Fruit fly (Drosophila melanogaster) whole organism, embryonic: ENCODE results near the gene APC4.

Experiments
- Antp ChIP-seq: fragments of 200-800 bp; sonication (Bioruptor generic); optimal IDR thresholded peaks from 3 replicates; lab custom pipeline; 2016; ENCODE audit warnings: missing biosample characterization, missing genetic modification characterization
- Bdp1 ChIP-seq: fragments of 200-800 bp; sonication (Bioruptor generic); optimal IDR thresholded peaks from 3 replicates; lab custom pipeline; 2016; ENCODE audit warnings: missing biosample characterization, missing genetic modification characterization
- CG10209 ChIP-seq: fragments of 200-800 bp; sonication (Bioruptor generic); optimal IDR thresholded peaks from 3 replicates; lab custom pipeline; 2017; ENCODE audit warnings: missing biosample characterization, mild to moderate bottlenecking, missing genetic modification characterization, missing genetic modification reagents
- CG10543 ChIP-seq: fragments of 200-800 bp; sonication (Bioruptor generic); optimal IDR thresholded peaks from 3 replicates; lab custom pipeline; 2017; ENCODE audit warnings: missing biosample characterization, mild to moderate bottlenecking, missing genetic modification characterization, moderate library complexity
- CG12071 ChIP-seq: fragments of 200-800 bp; sonication (Bioruptor generic); optimal IDR thresholded peaks from 3 replicates; lab custom pipeline; 2018; ENCODE audit warnings: missing biosample characterization, mild to moderate bottlenecking, missing genetic modification characterization
- CG12942 ChIP-seq: fragments of 200-800 bp; sonication (Bioruptor generic); optimal IDR thresholded peaks from 3 replicates; lab custom pipeline; 2016; ENCODE audit warnings: missing biosample characterization, missing genetic modification characterization
- CG13296 ChIP-seq: fragments of 200-800 bp; sonication (Bioruptor generic); optimal IDR thresholded peaks from 3 replicates; lab custom pipeline; 2018; ENCODE audit warnings: missing biosample characterization, mild to moderate bottlenecking, missing genetic modification characterization
- CG13894 ChIP-seq: fragments of 200-800 bp; sonication (Bioruptor generic); optimal IDR thresholded peaks from 3 replicates; lab custom pipeline; 2018; ENCODE audit warnings: missing biosample characterization, mild to moderate bottlenecking, missing genetic modification characterization, moderate library complexity
- CG17385 ChIP-seq: fragments of 200-800 bp; sonication (Bioruptor generic); optimal IDR thresholded peaks from 3 replicates; lab custom pipeline; 2018; ENCODE audit warnings: missing biosample characterization, mild to moderate bottlenecking, missing genetic modification characterization
- CG17912 ChIP-seq: fragments of 200-800 bp; sonication (Bioruptor generic); optimal IDR thresholded peaks from 2 replicates; lab custom pipeline; 2018; ENCODE audit warnings: missing biosample characterization, mild to moderate bottlenecking, missing genetic modification characterization
- CG18619 ChIP-seq: fragments of 200-800 bp; sonication (Bioruptor generic); optimal IDR thresholded peaks from 3 replicates; lab custom pipeline; 2017; ENCODE audit warnings: missing biosample characterization, mild to moderate bottlenecking, missing genetic modification characterization
- CG34376 ChIP-seq: fragments of 200-800 bp; sonication (Bioruptor generic); optimal IDR thresholded peaks from 2 replicates; lab custom pipeline; 2018; ENCODE audit warnings: missing biosample characterization, mild to moderate bottlenecking, missing genetic modification characterization
- CG7271 ChIP-seq: fragments of 200-800 bp; sonication (Bioruptor generic); optimal IDR thresholded peaks from 2 replicates; lab custom pipeline; 2018; ENCODE audit warnings: missing biosample characterization, mild to moderate bottlenecking, missing genetic modification characterization, moderate library complexity
- CG8281 ChIP-seq: fragments of 200-800 bp; sonication (Bioruptor generic); optimal IDR thresholded peaks from 2 replicates; lab custom pipeline; 2018; ENCODE audit warnings: missing biosample characterization, mild to moderate bottlenecking, missing genetic modification characterization, moderate library complexity
- CG8944 ChIP-seq: fragments of 200-800 bp; sonication (Bioruptor generic); optimal IDR thresholded peaks from 3 replicates; lab custom pipeline; 2016; ENCODE audit warnings: missing biosample characterization, missing genetic modification characterization
- CG9817 ChIP-seq: fragments of 200-800 bp; sonication (Bioruptor generic); optimal IDR thresholded peaks from 2 replicates; lab custom pipeline; 2018; ENCODE audit warnings: missing biosample characterization, mild to moderate bottlenecking, missing genetic modification characterization, moderate library complexity
- CHES-1-like ChIP-seq: fragments of 200-800 bp; sonication (Bioruptor generic); optimal IDR thresholded peaks from 2 replicates; lab custom pipeline; 2016; ENCODE audit warnings: missing biosample characterization, missing genetic modification characterization
- CTCF ChIP-seq: fragments of 200-800 bp; sonication (Bioruptor generic); optimal IDR thresholded peaks from 2 replicates; lab custom pipeline; 2017; ENCODE audit warnings: missing biosample characterization, mild to moderate bottlenecking, missing genetic modification characterization, moderate library complexity
- Dll ChIP-seq: fragments of 200-800 bp; sonication (Bioruptor generic); IDR thresholded peaks from 4 replicates; pipeline ENCODE4 v1.3.6; 2022; ENCODE audit warnings: missing biosample characterization, missing genetic modification characterization; ENCODE audit not compliant: partially characterized antibody
- Doc2 ChIP-seq: fragments of 200-800 bp; sonication (Bioruptor generic); IDR thresholded peaks from 2 replicates; pipeline ENCODE4 v1.3.6; 2022; ENCODE audit warnings: missing biosample characterization, missing genetic modification characterization
- H15 ChIP-seq: fragments of 200-800 bp; sonication (Bioruptor generic); IDR thresholded peaks from 3 replicates; pipeline ENCODE4 v1.3.6; 2022; ENCODE audit warnings: missing biosample characterization, missing genetic modification characterization
- Hsf ChIP-seq: fragments of 200-800 bp; sonication (Bioruptor generic); optimal IDR thresholded peaks from 3 replicates; lab custom pipeline; 2016; ENCODE audit warnings: missing biosample characterization, missing genetic modification characterization
- Lhr ChIP-seq: fragments of 200-800 bp; sonication (Bioruptor generic); optimal IDR thresholded peaks from 3 replicates; lab custom pipeline; 2017; ENCODE audit warnings: mild to moderate bottlenecking, missing biosample characterization, missing genetic modification reagents, missing genetic modification characterization
- NFAT ChIP-seq: fragments of 200-800 bp; sonication (Bioruptor generic); IDR thresholded peaks from 2 replicates; pipeline ENCODE4 v1.3.6; 2022; ENCODE audit warnings: missing biosample characterization, missing genetic modification characterization
- Taf1 ChIP-seq: fragments of 200-800 bp; sonication (Bioruptor generic); IDR thresholded peaks from 2 replicates; pipeline ENCODE4 v1.3.6; 2022; ENCODE audit warnings: missing biosample characterization, missing genetic modification characterization
- abd-A ChIP-seq: fragments of 200-800 bp; sonication (Bioruptor generic); optimal IDR thresholded peaks from 3 replicates; lab custom pipeline; 2019; ENCODE audit warnings: missing biosample characterization, mild to moderate bottlenecking, missing genetic modification characterization, moderate library complexity
- amos ChIP-seq: fragments of 200-800 bp; sonication (Bioruptor generic); IDR thresholded peaks from 2 replicates; pipeline ENCODE4 v1.3.6; 2022; ENCODE audit warnings: missing biosample characterization, missing genetic modification characterization; ENCODE audit not compliant: partially characterized antibody
- bab2 ChIP-seq: fragments of 200-800 bp; sonication (Bioruptor generic); optimal IDR thresholded peaks from 2 replicates; lab custom pipeline; 2016; ENCODE audit warnings: missing biosample characterization, missing genetic modification characterization
- bsh ChIP-seq, 2 experiments: fragments of 200-800 bp; sonication (Bioruptor generic); optimal IDR thresholded peaks; 2 replicates each; lab custom pipeline; 2017 to 2018; ENCODE audit warnings: mild to moderate bottlenecking in 2 of 2, missing biosample characterization in 2 of 2, missing genetic modification characterization in 2 of 2, moderate library complexity in 1 of 2
- cad ChIP-seq: fragments of >200 bp; optimal IDR thresholded peaks from 2 replicates; lab custom pipeline; 2017; ENCODE audit warnings: missing biosample characterization, missing genetic modification characterization
- fd96Cb ChIP-seq: fragments of 200-800 bp; sonication (Bioruptor generic); optimal IDR thresholded peaks from 2 replicates; lab custom pipeline; 2018; ENCODE audit warnings: missing biosample characterization, mild to moderate bottlenecking, missing genetic modification characterization, moderate library complexity
- gcm2 ChIP-seq: fragments of 200-800 bp; sonication (Bioruptor generic); optimal IDR thresholded peaks from 2 replicates; lab custom pipeline; 2016; ENCODE audit warnings: missing biosample characterization, missing genetic modification characterization
- ken ChIP-seq: fragments of 200-800 bp; sonication (Bioruptor generic); IDR thresholded peaks from 3 replicates; pipeline ENCODE4 v1.3.6; 2022; ENCODE audit warnings: missing biosample characterization, missing genetic modification characterization
- nerfin-2 ChIP-seq: fragments of 200-800 bp; sonication (Bioruptor generic); IDR thresholded peaks from 2 replicates; pipeline ENCODE4 v1.3.6; 2022; ENCODE audit warnings: missing biosample characterization, missing genetic modification characterization; ENCODE audit not compliant: partially characterized antibody
- nom ChIP-seq: fragments of 200-800 bp; sonication (Bioruptor generic); optimal IDR thresholded peaks from 2 replicates; lab custom pipeline; 2017; ENCODE audit warnings: missing biosample characterization, missing genetic modification characterization, mild to moderate bottlenecking, moderate library complexity, missing genetic modification reagents
- pros ChIP-seq: fragments of 200-800 bp; sonication (Bioruptor generic); optimal IDR thresholded peaks from 3 replicates; lab custom pipeline; 2019; ENCODE audit warnings: missing biosample characterization, mild to moderate bottlenecking, missing genetic modification characterization, moderate library complexity
- sc ChIP-seq, 3 experiments: fragments of >200 bp in 2 of 3; fragments of 200-800 bp in 1 of 3; sonication (Bioruptor generic) in 1 of 3; optimal IDR thresholded peaks; 2 replicates in 2 of 3; 3 replicates in 1 of 3; lab custom pipeline; 2017; ENCODE audit warnings: mild to moderate bottlenecking in 1 of 3, missing biosample characterization in 1 of 3, missing genetic modification characterization in 1 of 3, missing genetic modification reagents in 1 of 3
- sd ChIP-seq: fragments of 200-800 bp; sonication (Bioruptor generic); optimal IDR thresholded peaks from 3 replicates; lab custom pipeline; 2018; ENCODE audit warnings: missing biosample characterization, mild to moderate bottlenecking, missing genetic modification characterization, moderate library complexity
- shn ChIP-seq: fragments of 200-800 bp; sonication (Bioruptor generic); optimal IDR thresholded peaks from 3 replicates; lab custom pipeline; 2016; ENCODE audit warnings: missing biosample characterization, missing genetic modification characterization
- sima ChIP-seq: fragments of 200-800 bp; sonication (Bioruptor generic); optimal IDR thresholded peaks from 2 replicates; lab custom pipeline; 2016; ENCODE audit warnings: missing biosample characterization, missing genetic modification characterization
- slbo ChIP-seq: fragments of 200-800 bp; sonication (Bioruptor generic); IDR thresholded peaks from 2 replicates; pipeline ENCODE4 v1.3.6; 2022; ENCODE audit warnings: missing biosample characterization, missing genetic modification characterization
- slou ChIP-seq: fragments of 200-800 bp; sonication (Bioruptor generic); optimal IDR thresholded peaks from 3 replicates; lab custom pipeline; 2016; ENCODE audit warnings: missing biosample characterization, missing genetic modification characterization
- sob ChIP-seq: fragments of 200-800 bp; sonication (Bioruptor generic); IDR thresholded peaks from 2 replicates; pipeline ENCODE4 v1.3.6; 2022; ENCODE audit warnings: missing biosample characterization, missing genetic modification characterization
- sug ChIP-seq: fragments of 200-800 bp; optimal IDR thresholded peaks from 2 replicates; lab custom pipeline; 2019; ENCODE audit warnings: missing biosample characterization, mild to moderate bottlenecking, missing genetic modification characterization, moderate library complexity
- tx ChIP-seq: fragments of 200-800 bp; sonication (Bioruptor generic); optimal IDR thresholded peaks from 2 replicates; lab custom pipeline; 2016; ENCODE audit warnings: missing biosample characterization, missing genetic modification characterization

APC4 gene

DNA sequence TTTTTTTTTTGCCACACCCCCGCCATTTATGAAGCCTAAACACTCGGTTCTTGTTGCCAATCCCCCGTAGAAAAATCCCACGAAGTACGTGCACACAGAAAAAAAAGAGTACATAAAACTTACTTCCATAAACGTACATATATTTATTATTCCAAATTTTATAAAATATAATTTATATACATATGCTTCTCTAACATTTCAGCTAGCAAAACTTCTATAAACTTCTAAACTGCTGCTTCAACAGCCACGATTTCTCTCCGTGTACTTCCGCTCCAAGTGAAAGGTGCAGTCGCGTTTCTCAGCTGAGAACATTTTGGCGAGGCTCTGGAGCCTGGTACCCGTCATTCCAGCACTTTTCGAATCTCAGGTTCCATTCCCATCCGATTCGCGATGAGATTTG is 20.1 kb upstream of the APC4 start (continued):
- no peak for TF ChIP-seq Doc2
- peak; percentile 65 for TF ChIP-seq slbo (GFP tag; lab: Robert Waterston, UW)
- TF ChIP-seq CG34376 (GFP tag; lab: Kevin White, UChicago), result no peak
- TF ChIP-seq Antp, result no peak
- no peak for TF ChIP-seq Dll (GFP tag; lab: Robert Waterston, UW)
- no peak for TF ChIP-seq sc (optimal IDR thresholded peaks at IDR 0.05; lab: Kevin White, UChicago)
- TF ChIP-seq sc (GFP tag; optimal IDR thresholded peaks at IDR 0.05; lab: Kevin White, UChicago), result no peak
- TF ChIP-seq ken, result 0 out of 3 replicates have a peak, but pooled peaks have one; percentile 33
- no peak for TF ChIP-seq CG12942 (GFP tag; lab: Kevin White, UChicago)
- no peak for TF ChIP-seq CG17385 (GFP tag; lab: Kevin White, UChicago)
- no peak for TF ChIP-seq Taf1 (GFP tag; lab: Robert Waterston, UW)
- no peak for TF ChIP-seq nom (GFP tag; lab: Kevin White, UChicago)
- no peak for TF ChIP-seq CG13296 (GFP tag; lab: Kevin White, UChicago)
- no peak for TF ChIP-seq sug (tag; lab: Kevin White, UChicago)
- TF ChIP-seq CG18619 (GFP tag; lab: Kevin White, UChicago), result peak; percentile 21
- TF ChIP-seq gcm2, result no peak
- TF ChIP-seq CG17912 (GFP tag; lab: Kevin White, UChicago), result no peak
- TF ChIP-seq CG10209, result no peak
- TF ChIP-seq Bdp1 (GFP tag; lab: Kevin White, UChicago), result no peak
- TF ChIP-seq shn (GFP tag; lab: Kevin White, UChicago), result no peak
- peak; percentile 53 for TF ChIP-seq sob (GFP tag; lab: Robert Waterston, UW)
- TF ChIP-seq CG10543 (GFP tag; lab: Kevin White, UChicago), result no peak
- no peak for TF ChIP-seq sima (GFP tag; lab: Kevin White, UChicago)
- no peak for TF ChIP-seq fd96Cb
- no peak for TF ChIP-seq nerfin-2 (GFP tag; lab: Robert Waterston, UW)
- no peak for TF ChIP-seq Hsf (GFP tag; lab: Kevin White, UChicago)
- TF ChIP-seq CG7271, result no peak
- TF ChIP-seq CG9817, result peak; percentile 8
- TF ChIP-seq Lhr (GFP tag; lab: Kevin White, UChicago), result no peak
- no peak for TF ChIP-seq CTCF
- peak in 1 of 2 experiments; percentile 5 for TF ChIP-seq bsh (GFP tag; optimal IDR thresholded peaks at IDR 0.05; lab: Kevin White, UChicago)
- TF ChIP-seq slou (GFP tag; lab: Kevin White, UChicago), result no peak
- no peak for TF ChIP-seq amos (GFP tag; lab: Robert Waterston, UW)
- TF ChIP-seq NFAT (GFP tag; lab: Robert Waterston, UW), result peak; percentile 34; the same call in 1 of the 2 replicates
- TF ChIP-seq CG12071 (GFP tag; lab: Kevin White, UChicago), result no peak
- no peak for TF ChIP-seq pros (GFP tag; lab: Kevin White, UChicago)

- TF ChIP-seq CHES-1-like (GFP tag; lab: Kevin White, UChicago), result no peak
- TF ChIP-seq CG8944 (GFP tag; lab: Kevin White, UChicago), result no peak
- TF ChIP-seq H15, result no peak
Observed at dm6 chrX:9063425-9063824, 19.3 kb upstream of the APC4 start.

DNA sequence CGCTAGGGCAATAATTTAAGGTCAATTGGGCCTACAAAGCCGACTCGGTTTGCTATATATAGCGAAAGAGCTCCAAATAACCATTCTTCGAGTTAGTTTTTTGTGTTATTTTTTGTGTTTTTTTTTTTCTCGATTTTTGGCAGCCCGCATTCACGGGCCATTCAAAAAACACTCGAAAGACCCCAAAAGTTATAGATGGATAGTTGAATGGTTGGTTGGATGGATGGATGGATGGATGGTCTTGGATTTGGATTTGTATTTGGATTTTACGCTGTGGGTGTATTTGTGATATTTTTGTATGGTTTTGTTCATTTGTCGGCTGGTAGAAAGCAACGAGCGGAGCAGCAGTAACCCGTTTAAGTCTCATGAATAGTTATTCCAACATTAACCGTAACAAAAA is 18.7 kb upstream of the APC4 start:
- TF ChIP-seq abd-A (tag; lab: Kevin White, UChicago) (peak; percentile 14), cad (GFP tag; lab: Kevin White, UChicago) (no peak), sd (tag; lab: Kevin White, UChicago) (peak; percentile 44), tx (GFP tag; lab: Kevin White, UChicago) (no peak), bab2 (GFP tag; lab: Kevin White, UChicago) (no peak), CG13894 (tag; lab: Kevin White, UChicago) (peak; percentile 55), CG8281 (tag; lab: Kevin White, UChicago) (peak; percentile 87)
